Worm (Caenorhabditis elegans): ENCODE results near the gene Y61A9LA.1.

DNA sequence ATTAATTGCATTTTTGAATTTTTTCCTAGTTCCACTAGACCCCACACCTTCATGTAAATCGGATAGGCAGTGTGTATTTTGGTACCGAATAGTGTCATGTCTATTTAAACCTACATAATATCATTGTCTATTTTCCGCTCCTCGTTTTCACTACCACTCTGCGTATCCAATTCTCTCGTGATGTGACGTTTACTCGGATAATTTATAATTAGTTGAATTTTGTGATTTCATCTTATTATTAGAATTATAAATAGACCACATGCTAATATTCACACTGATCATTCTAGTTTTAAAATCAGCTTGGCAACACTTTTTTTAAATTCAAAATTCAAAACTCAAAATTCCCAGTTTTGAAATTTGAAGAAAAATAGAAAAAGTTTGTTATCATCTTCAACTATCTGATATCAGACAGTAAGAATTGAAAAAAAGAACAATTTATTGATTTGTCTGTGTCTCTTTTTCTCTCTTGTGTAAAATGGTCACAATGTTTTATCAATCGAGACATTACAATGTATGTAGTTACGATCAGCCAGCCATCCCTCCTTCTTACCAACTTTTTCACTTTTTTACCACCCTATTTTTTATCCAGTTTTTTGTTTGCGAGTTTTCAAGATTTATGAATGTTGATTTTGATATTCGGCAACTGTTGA lies 55.5 kb downstream of the Y61A9LA.1 start:
- TF ChIP-seq hlh-8 (tag; optimal IDR thresholded peaks at IDR 0.05): no peak
- TF ChIP-seq nfya-1 (tag; optimal IDR thresholded peaks at IDR 0.05): no peak
- TF ChIP-seq madf-2 (tag; optimal IDR thresholded peaks at IDR 0.05): no peak
- no peak for TF ChIP-seq K09A11.1 (tag; optimal IDR thresholded peaks at IDR 0.05; ENCODE audit: insufficient read depth)
- no peak for TF ChIP-seq elt-2 (tag; optimal IDR thresholded peaks at IDR 0.05)
- TF ChIP-seq unc-55 (GFP tag; optimal IDR thresholded peaks at IDR 0.05): no peak
- TF ChIP-seq zip-5 (tag; optimal IDR thresholded peaks at IDR 0.05): no peak
- no peak for TF ChIP-seq K02D7.2 (tag; optimal IDR thresholded peaks at IDR 0.05)
- no peak for TF ChIP-seq syd-9 (tag; optimal IDR thresholded peaks at IDR 0.05)
- TF ChIP-seq ceh-6 (GFP tag; optimal IDR thresholded peaks at IDR 0.05): no peak
